Fruit fly (Drosophila melanogaster) whole organism: ENCODE data around the gene CG15035.

ENCODE experiments used
- CG8478 ChIP-seq: fragments of >200 bp; optimal IDR thresholded peaks from 2 replicates; lab custom pipeline; 2018; ENCODE audit warnings: inconsistent platforms
- Dll ChIP-seq: fragments of >200 bp; optimal IDR thresholded peaks from 2 replicates; lab custom pipeline; 2017
- EcR ChIP-seq, 2 experiments: fragments of >200 bp; optimal IDR thresholded peaks; 2 replicates each; lab custom pipeline; 2017; ENCODE audit warnings: missing biosample characterization in 2 of 2, missing genetic modification characterization in 2 of 2, missing genetic modification reagents in 2 of 2
- pan ChIP-seq: fragments of >200 bp; optimal IDR thresholded peaks from 2 replicates; lab custom pipeline; 2017
- psq ChIP-seq: fragments of >200 bp; optimal IDR thresholded peaks from 2 replicates; lab custom pipeline; 2017
- usp ChIP-seq: fragments of >200 bp; optimal IDR thresholded peaks from 2 replicates; lab custom pipeline; 2017; ENCODE audit warnings: missing biosample characterization, missing genetic modification characterization, mixed read lengths

CG15035 gene

dm6 chrX:7411806-7412205 lies 8.8 kb upstream of the CG15035 start, which contains the start of gene CG42246:
TSS of gene CG42246 (minus strand) at chrX:7411906.
- TF ChIP-seq psq (no peak), EcR (GFP tag; optimal IDR thresholded peaks at IDR 0.05; lab: Kevin White, UChicago) (no peak), pan (no peak), usp (GFP tag; lab: Kevin White, UChicago) (no peak), Dll (lab: Kevin White, UChicago) (no peak), CG8478 (no peak)

DNA sequence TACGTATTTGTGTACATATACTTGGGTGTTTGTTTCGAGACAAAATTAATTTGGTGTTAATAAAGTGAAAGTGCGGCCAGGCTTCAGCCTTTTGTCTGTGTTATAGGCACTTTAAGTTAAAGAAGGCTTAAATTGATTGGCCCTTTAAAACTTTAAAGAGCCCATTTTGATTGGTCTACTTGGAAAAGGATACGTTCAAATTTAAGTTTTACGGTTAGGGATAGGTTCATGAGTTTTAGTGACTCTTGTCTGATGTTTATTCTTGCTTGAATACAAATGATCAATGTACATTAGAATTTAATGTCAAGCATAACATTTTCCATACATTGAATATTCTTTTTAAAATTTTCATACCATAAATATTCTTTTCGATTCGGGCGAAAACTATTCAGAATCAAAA lies 3.9 kb upstream of the CG15035 start, which contains the start of gene CG32727:
CG32727 (plus strand) TSS at position 301 of the 400 bp plus-strand sequence.
- TF ChIP-seq EcR (GFP tag; optimal IDR thresholded peaks at IDR 0.05; lab: Kevin White, UChicago) (no peak), psq (no peak), Dll (lab: Kevin White, UChicago) (no peak), pan (no peak), CG8478 (no peak), usp (GFP tag; lab: Kevin White, UChicago) (no peak)

DNA sequence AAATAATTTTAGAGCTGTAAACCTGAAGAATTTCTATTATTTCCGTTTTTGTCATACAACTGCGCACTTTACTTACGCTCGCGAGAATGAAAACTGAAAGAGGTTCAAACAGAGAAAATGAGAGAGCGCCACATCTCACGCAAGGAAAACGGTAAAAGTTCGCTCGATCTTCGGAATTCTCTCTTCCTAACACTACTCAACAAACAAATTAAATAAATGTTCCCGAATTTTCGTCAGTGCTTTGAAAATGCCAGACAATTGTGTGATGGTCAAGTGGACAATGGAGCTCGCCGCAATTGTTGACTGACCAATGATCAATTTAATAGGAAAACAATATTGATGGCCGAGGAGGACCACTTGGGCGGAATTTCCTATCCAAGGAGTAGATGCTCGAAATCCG lies 2.7 kb upstream of the CG15035 start, which contains the start of gene CG1677:
CG1677 (minus strand) TSS at position 101 of the 400 bp plus-strand sequence.
- no peak for TF ChIP-seq pan

- TF ChIP-seq Dll (lab: Kevin White, UChicago) (no peak), usp (GFP tag; lab: Kevin White, UChicago) (no peak), pan (no peak), psq (no peak), EcR (GFP tag; optimal IDR thresholded peaks at IDR 0.05; lab: Kevin White, UChicago) (no peak), CG8478 (no peak)
These were observed 20.1 kb downstream of the CG15035 start, which contains the start of gene CG42781 for dm6 chrX:7382890-7383289. TSS of gene CG42781 (minus strand) at chrX:7382990.

- TF ChIP-seq usp (GFP tag; lab: Kevin White, UChicago) (no peak), EcR (GFP tag; optimal IDR thresholded peaks at IDR 0.05; lab: Kevin White, UChicago) (no peak), pan (no peak), Dll (lab: Kevin White, UChicago) (no peak), psq (no peak)
These were observed 23.4 kb downstream of the CG15035 start for dm6 chrX:7379569-7379968.

DNA sequence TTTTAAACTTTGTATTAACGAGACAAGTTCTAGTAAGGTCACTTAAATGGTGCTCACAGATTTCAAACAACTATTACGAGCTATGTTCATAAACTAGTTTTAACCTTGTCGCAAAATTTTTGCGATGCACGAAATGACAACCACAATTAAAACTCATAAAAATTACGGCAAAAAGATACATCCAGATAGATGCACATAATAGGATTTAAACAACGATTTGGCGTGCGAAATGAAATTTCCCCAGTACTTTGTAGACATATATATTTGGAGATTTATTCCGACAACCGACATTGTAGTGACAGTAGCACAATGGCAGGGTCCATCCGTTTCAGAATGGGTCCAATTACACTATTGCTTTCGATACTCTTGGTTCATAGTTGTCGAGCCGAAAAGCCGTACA lies 25.1 kb downstream of the CG15035 start, which contains the start of gene CheA7a:
CheA7a (plus strand) TSS at position 301 of the 400 bp plus-strand sequence.
- TF ChIP-seq Dll (lab: Kevin White, UChicago), result no peak

DNA sequence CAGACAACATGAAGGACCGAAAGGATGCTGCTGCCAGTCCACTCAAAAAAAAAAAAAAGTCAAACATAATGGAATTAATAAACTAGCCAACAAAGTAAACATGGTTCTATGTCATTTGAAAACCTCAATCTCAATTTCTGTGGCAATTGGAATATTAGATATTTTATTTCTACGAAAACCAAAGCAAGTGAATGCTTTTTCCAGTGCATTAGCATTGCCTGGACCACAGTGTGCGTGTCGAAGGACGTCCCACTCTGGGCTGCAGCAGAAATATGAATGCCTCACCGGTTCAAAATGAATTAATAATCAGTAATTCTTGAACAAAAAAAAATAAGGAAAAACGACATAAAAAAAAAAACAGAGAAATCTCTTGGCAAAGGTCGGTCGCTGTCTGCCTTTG lies 30.5 kb downstream of the CG15035 start:
- TF ChIP-seq Dll (lab: Kevin White, UChicago), result no peak
- TF ChIP-seq CG8478, result no peak
- no peak for TF ChIP-seq usp (GFP tag; lab: Kevin White, UChicago)

dm6 chrX:7368361-7368760 lies 34.6 kb downstream of the CG15035 start:
- TF ChIP-seq usp (GFP tag; lab: Kevin White, UChicago), result no peak
- no peak for TF ChIP-seq Dll (lab: Kevin White, UChicago)
- TF ChIP-seq pan, result no peak
- no peak for TF ChIP-seq CG8478
- no peak for TF ChIP-seq psq
- no peak for TF ChIP-seq EcR (GFP tag; optimal IDR thresholded peaks at IDR 0.05; lab: Kevin White, UChicago)

DNA sequence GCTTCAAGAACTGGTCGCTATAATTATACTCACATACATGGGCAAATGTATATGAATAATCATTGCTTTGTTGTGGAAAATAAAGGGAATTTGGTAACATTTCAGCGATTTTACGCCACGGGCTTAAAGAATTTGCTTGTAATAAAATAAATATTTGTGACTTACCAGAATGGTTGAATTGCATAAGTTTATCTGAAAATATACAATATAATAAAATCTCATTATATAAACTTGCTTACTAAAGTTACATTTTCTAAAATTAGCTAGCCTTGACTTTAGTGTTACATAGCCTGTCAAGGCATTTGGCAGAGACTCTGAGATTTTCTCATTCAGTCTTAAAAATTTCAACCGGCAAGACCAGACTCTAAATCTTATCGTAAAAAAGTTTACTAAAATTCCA lies 44.5 kb downstream of the CG15035 start, which contains the start of gene CG1999:
CG1999 (plus strand) TSS at position 301 of the 400 bp plus-strand sequence.
- no peak for TF ChIP-seq psq
- no peak for TF ChIP-seq EcR (GFP tag; optimal IDR thresholded peaks at IDR 0.05; lab: Kevin White, UChicago)
- no peak for TF ChIP-seq pan
- TF ChIP-seq CG8478, result no peak
- TF ChIP-seq usp (GFP tag; lab: Kevin White, UChicago), result no peak
- TF ChIP-seq Dll (lab: Kevin White, UChicago), result no peak
